Worm (Caenorhabditis elegans): ENCODE results near the gene col-184.
A peak's percentile ranks its signal among the peaks of the same experiment; 100 is the strongest.

Gene col-184

ce11 chrX:13448665-13449099, 20.6 kb upstream of the col-184 start (continued):
- TF ChIP-seq ceh-18 (tag; optimal IDR thresholded peaks at IDR 0.05) (peak; percentile 66), F13H6.1 (tag; optimal IDR thresholded peaks at IDR 0.05) (peak; percentile 57), ahr-1 (tag; optimal IDR thresholded peaks at IDR 0.05) (peak; percentile 43), pat-9 (tag; optimal IDR thresholded peaks at IDR 0.05) (peak; percentile 70), madf-2 (tag; optimal IDR thresholded peaks at IDR 0.05) (peak; percentile 74), sdc-2 (tag; optimal IDR thresholded peaks at IDR 0.05) (peak; percentile 92), tbx-2 (tag; optimal IDR thresholded peaks at IDR 0.05) (peak; percentile 63), ttx-3 (tag; optimal IDR thresholded peaks at IDR 0.05) (peak; percentile 63), ceh-6 (GFP tag; optimal IDR thresholded peaks at IDR 0.05) (peak; percentile 73)

DNA sequence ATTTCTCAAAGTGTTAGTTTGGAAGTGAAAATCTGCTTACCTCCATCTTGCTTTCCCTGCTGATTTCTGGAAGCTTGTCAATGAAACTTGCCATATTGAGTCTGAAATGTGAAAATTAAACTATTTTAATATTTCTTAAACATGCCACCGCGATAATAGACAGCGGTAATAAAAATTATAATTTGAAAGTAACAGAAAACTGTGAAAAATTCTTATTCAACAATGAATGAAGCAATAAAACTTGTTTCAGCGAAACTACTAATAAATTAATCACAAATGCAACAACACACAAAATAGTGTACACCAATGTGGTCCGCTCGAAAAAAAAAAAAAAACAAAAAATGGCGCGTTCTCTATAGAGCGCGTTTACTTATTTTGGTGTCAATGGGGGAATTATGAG, 17.7 kb upstream of the col-184 start, which contains the start of gene F02D10.6:
F02D10.6 (minus strand) TSS at position 101 of the 400 bp plus-strand sequence.
- no peak for TF ChIP-seq ref-2 (tag; optimal IDR thresholded peaks at IDR 0.05)
- TF ChIP-seq ceh-31 (tag; optimal IDR thresholded peaks at IDR 0.05) = no peak
- TF ChIP-seq nhr-11 (tag; optimal IDR thresholded peaks at IDR 0.05) = no peak
- no peak for TF ChIP-seq pha-4 (tag; optimal IDR thresholded peaks at IDR 0.05)
- TF ChIP-seq mec-3 (tag; optimal IDR thresholded peaks at IDR 0.05; ENCODE audit: borderline replicate concordance) = no peak
- no peak for TF ChIP-seq pag-3 (tag; optimal IDR thresholded peaks at IDR 0.05; ENCODE audit: borderline replicate concordance)
- TF ChIP-seq sdc-2 (tag; optimal IDR thresholded peaks at IDR 0.05) = no peak
- TF ChIP-seq tbx-7 (tag; optimal IDR thresholded peaks at IDR 0.05) = no peak
- TF ChIP-seq Y22D7AL.16 (tag; optimal IDR thresholded peaks at IDR 0.05) = no peak

DNA sequence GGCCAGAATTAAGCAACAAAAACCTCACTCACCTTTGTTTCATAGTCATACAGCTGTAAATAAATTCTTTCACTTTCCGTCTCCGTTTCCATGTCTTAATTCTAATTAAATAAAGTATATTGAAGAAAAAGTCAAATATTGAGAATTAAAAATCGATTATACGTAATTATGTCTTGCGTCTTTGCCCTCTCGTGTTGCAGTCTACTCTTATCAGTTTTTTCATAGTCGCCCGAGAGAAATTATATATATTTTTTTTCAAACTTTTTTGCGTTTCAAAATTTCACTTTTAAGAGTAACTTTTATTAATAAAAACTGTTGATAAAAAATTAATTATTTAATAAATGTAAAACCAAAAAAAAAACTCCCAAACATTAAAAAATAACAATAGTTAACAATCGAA, 12.8 kb upstream of the col-184 start, which contains the start of gene flr-1:
flr-1 (minus strand) TSS at position 101 of the 400 bp plus-strand sequence.
- no peak for TF ChIP-seq elt-4 (tag; optimal IDR thresholded peaks at IDR 0.05)
- TF ChIP-seq unc-86 (tag; optimal IDR thresholded peaks at IDR 0.05) = no peak
- no peak for TF ChIP-seq ceh-2 (tag; optimal IDR thresholded peaks at IDR 0.05)
- no peak for TF ChIP-seq ceh-48 (tag; optimal IDR thresholded peaks at IDR 0.05)
- TF ChIP-seq ceh-31 (tag; optimal IDR thresholded peaks at IDR 0.05) = no peak
- no peak for TF ChIP-seq ceh-45 (GFP tag; IDR thresholded peaks at IDR 0.05)
- no peak for TF ChIP-seq pag-3 (tag; optimal IDR thresholded peaks at IDR 0.05; ENCODE audit: borderline replicate concordance)
- no peak for TF ChIP-seq npax-4 (tag; optimal IDR thresholded peaks at IDR 0.05)
- TF ChIP-seq nhr-232 (tag; optimal IDR thresholded peaks at IDR 0.05) = no peak
- no peak for TF ChIP-seq ceh-9 (tag; optimal IDR thresholded peaks at IDR 0.05)
- no peak for TF ChIP-seq gmeb-2 (tag; optimal IDR thresholded peaks at IDR 0.05)
- no peak for TF ChIP-seq tbx-7 (tag; optimal IDR thresholded peaks at IDR 0.05)
- no peak for TF ChIP-seq eyg-1 (tag; optimal IDR thresholded peaks at IDR 0.05)
- TF ChIP-seq che-1 (tag; optimal IDR thresholded peaks at IDR 0.05) = no peak
- no peak for TF ChIP-seq ceh-24 (tag; optimal IDR thresholded peaks at IDR 0.05)

ce11 chrX:13462519-13462918, 6.7 kb upstream of the col-184 start, which contains the start of gene F02D10.3:
TSS of gene F02D10.3 (minus strand) at chrX:13462619.
- TF ChIP-seq pax-1 (tag; optimal IDR thresholded peaks at IDR 0.05) (no peak), nhr-11 (tag; optimal IDR thresholded peaks at IDR 0.05) (no peak), hlh-30 (tag; optimal IDR thresholded peaks at IDR 0.05; ENCODE audit: insufficient read depth) (no peak), lin-11 (tag; optimal IDR thresholded peaks at IDR 0.05) (no peak), pha-2 (tag; optimal IDR thresholded peaks at IDR 0.05) (no peak), ceh-6 (GFP tag; optimal IDR thresholded peaks at IDR 0.05) (no peak), ttx-3 (tag; optimal IDR thresholded peaks at IDR 0.05) (no peak), hlh-15 (tag; optimal IDR thresholded peaks at IDR 0.05) (no peak), F13H6.1 (tag; optimal IDR thresholded peaks at IDR 0.05) (no peak), K02D7.2 (tag; optimal IDR thresholded peaks at IDR 0.05) (no peak), ceh-45 (GFP tag; IDR thresholded peaks at IDR 0.05) (no peak), eyg-1 (tag; optimal IDR thresholded peaks at IDR 0.05) (no peak), unc-55 (GFP tag; optimal IDR thresholded peaks at IDR 0.05) (no peak)
